Fruit fly (Drosophila melanogaster) whole organism, embryonic: ENCODE data around the gene CG6330.

ENCODE experiments used
- CG10366 ChIP-seq: fragments of 200-800 bp; sonication (Bioruptor generic); IDR thresholded peaks from 2 replicates; pipeline ENCODE4 v1.3.6; 2022; ENCODE audit warnings: missing biosample characterization, missing genetic modification characterization
- CG10654 ChIP-seq: fragments of 200-800 bp; sonication (Bioruptor generic); optimal IDR thresholded peaks from 2 replicates; lab custom pipeline; 2016; ENCODE audit warnings: missing biosample characterization, missing genetic modification characterization
- CG11247 ChIP-seq: fragments of 200-800 bp; sonication (Bioruptor generic); IDR thresholded peaks from 2 replicates; pipeline ENCODE4 v1.3.6; 2022; ENCODE audit warnings: missing biosample characterization, missing genetic modification characterization
- CG13424 ChIP-seq: fragments of 200-800 bp; sonication (Bioruptor generic); optimal IDR thresholded peaks from 2 replicates; lab custom pipeline; 2019; ENCODE audit warnings: missing biosample characterization, mild to moderate bottlenecking, missing genetic modification characterization, moderate library complexity
- CG13624 ChIP-seq: fragments of 200-800 bp; sonication (Bioruptor generic); optimal IDR thresholded peaks from 2 replicates; lab custom pipeline; 2016; ENCODE audit warnings: missing biosample characterization, missing genetic modification characterization
- CG14965 ChIP-seq: fragments of 200-800 bp; sonication (Bioruptor generic); optimal IDR thresholded peaks from 2 replicates; lab custom pipeline; 2016; ENCODE audit warnings: missing biosample characterization, missing genetic modification characterization, borderline replicate concordance
- CG17359 ChIP-seq: fragments of 200-800 bp; sonication (Bioruptor generic); optimal IDR thresholded peaks from 3 replicates; lab custom pipeline; 2018; ENCODE audit warnings: missing biosample characterization, mild to moderate bottlenecking, missing genetic modification characterization, moderate library complexity
- CG18011 ChIP-seq: fragments of 200-800 bp; sonication (Bioruptor generic); optimal IDR thresholded peaks from 2 replicates; lab custom pipeline; 2017; ENCODE audit warnings: missing biosample characterization, missing genetic modification characterization, mild to moderate bottlenecking, moderate library complexity, missing genotype
- CG2202 ChIP-seq: fragments of 200-800 bp; sonication (Bioruptor generic); optimal IDR thresholded peaks from 2 replicates; lab custom pipeline; 2018; ENCODE audit warnings: missing biosample characterization, mild to moderate bottlenecking, missing genetic modification characterization
- CG2678 ChIP-seq: fragments of 200-800 bp; sonication (Bioruptor generic); optimal IDR thresholded peaks from 3 replicates; lab custom pipeline; 2019; ENCODE audit warnings: missing biosample characterization, mild to moderate bottlenecking, missing genetic modification characterization, moderate library complexity
- CG33557 ChIP-seq: fragments of 200-800 bp; sonication (Bioruptor generic); optimal IDR thresholded peaks from 2 replicates; lab custom pipeline; 2019; ENCODE audit warnings: missing biosample characterization, mild to moderate bottlenecking, missing genetic modification characterization, moderate library complexity
- CG34422 ChIP-seq: fragments of 200-800 bp; sonication (Bioruptor generic); IDR thresholded peaks from 3 replicates; pipeline ENCODE4 v1.3.6; 2022; ENCODE audit warnings: missing biosample characterization, missing genetic modification characterization
- CG42726 ChIP-seq: fragments of 200-800 bp; sonication (Bioruptor generic); IDR thresholded peaks from 2 replicates; pipeline ENCODE4 v1.3.6; 2022; ENCODE audit warnings: missing biosample characterization, missing genetic modification characterization; ENCODE audit not compliant: partially characterized antibody
- CG4707 ChIP-seq: fragments of 200-800 bp; sonication (Bioruptor generic); optimal IDR thresholded peaks from 2 replicates; lab custom pipeline; 2018; ENCODE audit warnings: missing biosample characterization, mild to moderate bottlenecking, missing genetic modification characterization, moderate library complexity
- CG4820 ChIP-seq: fragments of 200-800 bp; sonication (Bioruptor generic); optimal IDR thresholded peaks from 3 replicates; lab custom pipeline; 2016; ENCODE audit warnings: missing biosample characterization, missing genetic modification characterization
- CG6254 ChIP-seq: fragments of 200-800 bp; sonication (Bioruptor generic); optimal IDR thresholded peaks from 3 replicates; lab custom pipeline; 2017; ENCODE audit warnings: mild to moderate bottlenecking, missing biosample characterization, missing genetic modification reagents, missing genetic modification characterization
- CG8388 ChIP-seq: fragments of 200-800 bp; sonication (Bioruptor generic); optimal IDR thresholded peaks from 2 replicates; lab custom pipeline; 2019; ENCODE audit warnings: missing biosample characterization, mild to moderate bottlenecking, missing genetic modification characterization, moderate library complexity
- CG9876 ChIP-seq: fragments of 200-800 bp; sonication (Bioruptor generic); optimal IDR thresholded peaks from 2 replicates; lab custom pipeline; 2016; ENCODE audit warnings: missing biosample characterization, missing genetic modification characterization
- D19B ChIP-seq: fragments of 200-800 bp; sonication (Bioruptor generic); optimal IDR thresholded peaks from 2 replicates; lab custom pipeline; 2017; ENCODE audit warnings: missing biosample characterization, mild to moderate bottlenecking, missing genetic modification characterization
- E2f1 ChIP-seq: fragments of 200-800 bp; sonication (Bioruptor generic); IDR thresholded peaks from 2 replicates; pipeline ENCODE4 v1.3.6; 2022; ENCODE audit warnings: missing biosample characterization, missing genetic modification characterization
- E2f2 ChIP-seq: fragments of 200-800 bp; sonication (Bioruptor generic); IDR thresholded peaks from 2 replicates; pipeline ENCODE4 v1.3.6; 2022; ENCODE audit warnings: missing biosample characterization, missing genetic modification characterization
- Jarid2 ChIP-seq: fragments of 200-800 bp; sonication (Bioruptor generic); optimal IDR thresholded peaks from 3 replicates; lab custom pipeline; 2017; ENCODE audit warnings: mild to moderate bottlenecking, missing biosample characterization, missing genetic modification reagents, missing genetic modification characterization
- Mad ChIP-seq: fragments of 200-800 bp; sonication (Bioruptor generic); optimal IDR thresholded peaks from 2 replicates; lab custom pipeline; 2016; ENCODE audit warnings: missing biosample characterization, missing genetic modification characterization
- Med ChIP-seq: fragments of 200-800 bp; sonication (Bioruptor generic); peaks from one replicate; lab custom pipeline; 2016; ENCODE audit warnings: missing biosample characterization, missing genetic modification characterization, mild to moderate bottlenecking, inconsistent platforms, moderate library complexity
- Nf-YA ChIP-seq: fragments of 200-800 bp; sonication (Bioruptor generic); IDR thresholded peaks from 2 replicates; pipeline ENCODE4 v1.3.6; 2022; ENCODE audit warnings: missing biosample characterization, missing genetic modification characterization
- Nf-YB ChIP-seq: fragments of 200-800 bp; sonication (Bioruptor generic); optimal IDR thresholded peaks from 3 replicates; lab custom pipeline; 2019; ENCODE audit warnings: missing biosample characterization, mild to moderate bottlenecking, missing genetic modification characterization, moderate library complexity
- NfI ChIP-seq: fragments of 200-800 bp; sonication (Bioruptor generic); optimal IDR thresholded peaks from 3 replicates; lab custom pipeline; 2018; ENCODE audit warnings: missing biosample characterization, mild to moderate bottlenecking, missing genetic modification characterization, moderate library complexity
- Sox102F ChIP-seq: fragments of 200-800 bp; sonication (Bioruptor generic); optimal IDR thresholded peaks from 2 replicates; lab custom pipeline; 2018; ENCODE audit warnings: missing biosample characterization, mild to moderate bottlenecking, missing genetic modification characterization, moderate library complexity
- Spps ChIP-seq: fragments of 200-800 bp; sonication (Bioruptor generic); optimal IDR thresholded peaks from 2 replicates; lab custom pipeline; 2018; ENCODE audit warnings: missing biosample characterization, mild to moderate bottlenecking, missing genetic modification characterization
- Sry-β ChIP-seq: fragments of 200-800 bp; sonication (Bioruptor generic); optimal IDR thresholded peaks from 2 replicates; lab custom pipeline; 2018; ENCODE audit warnings: missing biosample characterization, mild to moderate bottlenecking, missing genetic modification characterization, moderate library complexity
- Ssrp ChIP-seq: fragments of 200-800 bp; sonication (Bioruptor generic); optimal IDR thresholded peaks from 2 replicates; lab custom pipeline; 2018; ENCODE audit warnings: missing biosample characterization, mild to moderate bottlenecking, missing genetic modification characterization, moderate library complexity
- Stat92E ChIP-seq, 3 experiments: fragments of >200 bp in 2 of 3; fragments of 200-800 bp in 1 of 3; sonication (Bioruptor generic) in 1 of 3; optimal IDR thresholded peaks; 2 replicates each; lab custom pipeline; 2017 to 2019; ENCODE audit warnings: missing biosample characterization in 3 of 3, missing genetic modification characterization in 3 of 3, mild to moderate bottlenecking in 1 of 3, moderate library complexity in 1 of 3
- aop ChIP-seq: fragments of 200-800 bp; sonication (Bioruptor generic); IDR thresholded peaks from 2 replicates; pipeline ENCODE4 v1.3.6; 2022; ENCODE audit warnings: missing biosample characterization, missing genetic modification characterization
- bbx ChIP-seq: fragments of 200-800 bp; sonication (Bioruptor generic); IDR thresholded peaks from 2 replicates; pipeline ENCODE4 v1.3.6; 2022; ENCODE audit warnings: missing biosample characterization, missing genetic modification characterization; ENCODE audit not compliant: partially characterized antibody
- bcd ChIP-seq: fragments of 200-800 bp; sonication (Bioruptor generic); optimal IDR thresholded peaks from 2 replicates; lab custom pipeline; 2017; ENCODE audit warnings: missing biosample characterization, mild to moderate bottlenecking, missing genetic modification characterization
- bigmax ChIP-seq: fragments of 200-800 bp; sonication (Bioruptor generic); optimal IDR thresholded peaks from 2 replicates; lab custom pipeline; 2018; ENCODE audit warnings: missing biosample characterization, mild to moderate bottlenecking, missing genetic modification characterization
- caup ChIP-seq: fragments of 200-800 bp; sonication (Bioruptor generic); optimal IDR thresholded peaks from 3 replicates; lab custom pipeline; 2017; ENCODE audit warnings: missing biosample characterization, mild to moderate bottlenecking, missing genetic modification characterization, moderate library complexity; ENCODE audit not compliant: severe bottlenecking
- en ChIP-seq: fragments of 200-800 bp; sonication (Bioruptor generic); optimal IDR thresholded peaks from 2 replicates; lab custom pipeline; 2016; ENCODE audit warnings: missing biosample characterization, missing genetic modification characterization
- eve ChIP-seq, 2 experiments: fragments of >200 bp; optimal IDR thresholded peaks; 2 replicates each; lab custom pipeline; 2017; ENCODE audit warnings: missing biosample characterization in 2 of 2, missing genetic modification characterization in 2 of 2
- fd96Cb ChIP-seq: fragments of 200-800 bp; sonication (Bioruptor generic); optimal IDR thresholded peaks from 2 replicates; lab custom pipeline; 2018; ENCODE audit warnings: missing biosample characterization, mild to moderate bottlenecking, missing genetic modification characterization, moderate library complexity
- otp ChIP-seq: fragments of 200-800 bp; sonication (Bioruptor generic); IDR thresholded peaks from 3 replicates; pipeline ENCODE4, ENCODE4 v1.3.6; 2022; ENCODE audit warnings: missing biosample characterization, missing genetic modification characterization
- phol ChIP-seq: fragments of 200-800 bp; sonication (Bioruptor generic); optimal IDR thresholded peaks from 3 replicates; lab custom pipeline; 2018; ENCODE audit warnings: missing biosample characterization, mild to moderate bottlenecking, missing genetic modification characterization, moderate library complexity
- pum ChIP-seq: fragments of 200-800 bp; sonication (Bioruptor generic); optimal IDR thresholded peaks from 2 replicates; lab custom pipeline; 2016; ENCODE audit warnings: missing biosample characterization, missing genetic modification characterization
- ranshi ChIP-seq: fragments of 200-800 bp; sonication (Bioruptor generic); IDR thresholded peaks from 2 replicates; pipeline ENCODE4 v1.3.6; 2022; ENCODE audit warnings: missing biosample characterization, missing genetic modification characterization
- row ChIP-seq: fragments of 200-800 bp; sonication (Bioruptor generic); IDR thresholded peaks from 3 replicates; pipeline ENCODE4 v1.3.6; 2022; ENCODE audit warnings: missing biosample characterization, missing genetic modification characterization
- stwl ChIP-seq: fragments of 200-800 bp; sonication (Bioruptor generic); optimal IDR thresholded peaks from 3 replicates; lab custom pipeline; 2018; ENCODE audit warnings: missing biosample characterization, mild to moderate bottlenecking, missing genetic modification characterization, moderate library complexity
- trem ChIP-seq: fragments of 200-800 bp; optimal IDR thresholded peaks from 3 replicates; lab custom pipeline; 2019; ENCODE audit warnings: missing biosample characterization, mild to moderate bottlenecking, missing genetic modification characterization, moderate library complexity
- usp ChIP-seq: fragments of >200 bp; optimal IDR thresholded peaks from 2 replicates; lab custom pipeline; 2017; ENCODE audit warnings: missing biosample characterization, missing genetic modification characterization
- zfh1 ChIP-seq: fragments of 200-800 bp; sonication (Bioruptor generic); IDR thresholded peaks from 3 replicates; pipeline ENCODE4 v1.3.6; 2022; ENCODE audit warnings: missing biosample characterization, missing genetic modification characterization

The CG6330 gene

DNA sequence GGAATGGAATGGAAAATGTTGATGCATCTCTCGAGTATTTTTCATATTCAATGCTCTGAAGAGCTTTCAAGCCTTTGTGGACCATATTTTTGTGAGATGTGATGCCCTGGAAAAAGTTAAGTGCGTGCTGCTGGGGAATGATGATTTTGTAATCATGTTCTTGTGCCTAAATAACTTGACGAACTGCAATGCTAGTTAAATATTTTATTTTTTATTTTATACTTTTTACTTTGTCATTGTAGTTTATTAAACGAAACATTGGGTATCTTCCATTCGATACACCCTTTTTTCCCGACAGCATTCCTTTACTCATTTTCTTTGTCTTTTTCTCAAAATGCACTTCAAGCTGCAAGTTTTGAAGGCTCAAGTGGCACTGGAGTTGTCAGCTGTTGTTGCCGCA is 58.3 kb downstream of the CG6330 start (continued):
- TF ChIP-seq Mad (GFP tag; lab: Kevin White, UChicago) (no peak), eve (GFP tag; optimal IDR thresholded peaks at IDR 0.05; lab: Kevin White, UChicago) (peak in 1 of 2 experiments; percentile 71), Sox102F (GFP tag; lab: Kevin White, UChicago) (peak; percentile 78), otp (GFP tag; lab: Robert Waterston, UW) (0 out of 3 replicates have a peak, but pooled peaks have one; percentile 41), CG2202 (tag; lab: Kevin White, UChicago) (no peak), pum (GFP tag; lab: Kevin White, UChicago) (no peak), row (GFP tag; lab: Robert Waterston, UW) (peak; percentile 69), zfh1 (peak; percentile 65; the same call in 2 of the 3 replicates), Stat92E (GFP tag; optimal IDR thresholded peaks at IDR 0.05; lab: Kevin White, UChicago) (no peak), CG13624 (GFP tag; lab: Kevin White, UChicago) (no peak), trem (peak; percentile 11), Nf-YB (no peak), caup (GFP tag; lab: Kevin White, UChicago) (no peak), Nf-YA (peak; percentile 43; the same call in 1 of the 2 replicates), bbx (GFP tag; lab: Robert Waterston, UW) (no peak), ranshi (GFP tag; lab: Robert Waterston, UW) (peak; percentile 35; the same call in 1 of the 2 replicates), bcd (GFP tag; lab: Kevin White, UChicago) (no peak), usp (GFP tag; lab: Kevin White, UChicago) (no peak), Sry-β (GFP tag; lab: Kevin White, UChicago) (no peak), Spps (tag; lab: Kevin White, UChicago) (peak; percentile 19), E2f2 (GFP tag; lab: Robert Waterston, UW) (peak; percentile 30; the same call in 1 of the 2 replicates), D19B (GFP tag; lab: Kevin White, UChicago) (peak; percentile 47), CG42726 (GFP tag; lab: Robert Waterston, UW) (no peak), aop (GFP tag; lab: Robert Waterston, UW) (no peak), CG11247 (0 out of 2 replicates have a peak, but pooled peaks have one; percentile 13), CG18011 (GFP tag; lab: Kevin White, UChicago) (no peak), CG13424 (tag; lab: Kevin White, UChicago) (peak; percentile 37), CG10366 (GFP tag; lab: Robert Waterston, UW) (peak; percentile 51; the same call in 1 of the 2 replicates), bigmax (no peak), Ssrp (peak; percentile 55), CG10654 (peak; percentile 8), Jarid2 (GFP tag; lab: Kevin White, UChicago) (no peak), Med (peak; percentile 27), CG2678 (tag; lab: Kevin White, UChicago) (peak; percentile 52), fd96Cb (tag; lab: Kevin White, UChicago) (peak; percentile 56), phol (tag; lab: Kevin White, UChicago) (peak; percentile 56), CG8388 (GFP tag; lab: Kevin White, UChicago) (peak; percentile 51), CG4707 (GFP tag; lab: Kevin White, UChicago) (no peak), CG33557 (GFP tag; lab: Kevin White, UChicago) (no peak), E2f1 (GFP tag; lab: Robert Waterston, UW) (peak; percentile 34; the same call in 1 of the 2 replicates), CG4820 (GFP tag; lab: Kevin White, UChicago) (peak; percentile 7), CG9876 (GFP tag; lab: Kevin White, UChicago) (no peak), stwl (no peak), CG6254 (GFP tag; lab: Kevin White, UChicago) (peak; percentile 24), CG17359 (peak; percentile 67), CG14965 (GFP tag; lab: Kevin White, UChicago) (no peak), en (GFP tag; lab: Kevin White, UChicago) (no peak), CG34422 (GFP tag; lab: Robert Waterston, UW) (peak; percentile 13; the same call in 1 of the 3 replicates), NfI (GFP tag; lab: Kevin White, UChicago) (peak; percentile 2)
